Worm (Caenorhabditis elegans): Measurements from ENCODE around the gene pudl-2.
"Not testable (repeated sequence)": the region's sequence is repeated elsewhere in the genome, so short reads cannot be mapped to it uniquely, and the experiment has no call there.

Gene pudl-2

DNA sequence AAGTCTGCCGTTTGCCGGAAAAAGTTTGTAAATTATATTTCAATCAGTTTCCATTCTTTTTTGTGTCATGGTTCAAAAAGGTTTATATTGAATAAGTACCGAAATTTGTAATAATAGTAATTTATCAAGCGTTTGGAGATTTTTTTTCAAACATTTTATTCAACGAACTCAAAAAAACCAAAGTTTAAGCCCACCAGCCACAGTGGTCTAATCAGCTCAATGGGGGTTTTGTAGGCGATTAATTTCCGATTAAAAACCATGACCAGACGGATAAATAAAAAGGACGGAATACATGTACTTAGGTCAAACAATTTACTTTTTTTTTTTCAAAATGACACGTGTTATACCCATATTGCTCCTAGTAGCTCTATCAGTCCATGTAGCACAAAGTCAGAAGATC is 35.2 kb upstream of the pudl-2 start, which contains the start of gene Y54G2A.10:
Gene Y54G2A.10, plus strand, starts transcription at position 301 of the 400 bp plus-strand sequence.
- TF ChIP-seq unc-42 (tag; optimal IDR thresholded peaks at IDR 0.05): no peak
- no peak for TF ChIP-seq ceh-24 (tag; optimal IDR thresholded peaks at IDR 0.05)
- no peak for TF ChIP-seq eyg-1 (tag; optimal IDR thresholded peaks at IDR 0.05)
- no peak for TF ChIP-seq tbx-7 (tag; optimal IDR thresholded peaks at IDR 0.05)
- TF ChIP-seq fkh-6 (tag; optimal IDR thresholded peaks at IDR 0.05): no peak
- no peak for TF ChIP-seq nhr-11 (tag; optimal IDR thresholded peaks at IDR 0.05)
- no peak for TF ChIP-seq hlh-8 (tag; optimal IDR thresholded peaks at IDR 0.05)
- TF ChIP-seq che-1 (tag; optimal IDR thresholded peaks at IDR 0.05): no peak
- TF ChIP-seq pha-2 (tag; optimal IDR thresholded peaks at IDR 0.05): no peak
- no peak for TF ChIP-seq elt-4 (tag; optimal IDR thresholded peaks at IDR 0.05)

ce11 chrIV:2799890-2800289 is 34.7 kb upstream of the pudl-2 start:
- TF ChIP-seq ceh-14 (tag; optimal IDR thresholded peaks at IDR 0.05) (no peak), fax-1 (tag; optimal IDR thresholded peaks at IDR 0.05) (no peak), sox-2 (GFP tag; IDR thresholded peaks at IDR 0.05) (no peak), Y22D7AL.16 (tag; optimal IDR thresholded peaks at IDR 0.05) (no peak), nhr-11 (tag; optimal IDR thresholded peaks at IDR 0.05) (no peak), C08G9.2 (tag; optimal IDR thresholded peaks at IDR 0.05) (no peak), ceh-9 (tag; optimal IDR thresholded peaks at IDR 0.05) (no peak), dmd-4 (tag; optimal IDR thresholded peaks at IDR 0.05; ENCODE audit: borderline replicate concordance) (no peak), fkh-10 (GFP tag; optimal IDR thresholded peaks at IDR 0.05) (no peak), hlh-6 (tag; optimal IDR thresholded peaks at IDR 0.05) (no peak), elt-4 (tag; optimal IDR thresholded peaks at IDR 0.05) (no peak), zip-5 (tag; optimal IDR thresholded peaks at IDR 0.05) (no peak), sdc-2 (tag; optimal IDR thresholded peaks at IDR 0.05) (no peak)

ce11 chrIV:2801004-2801403 is 33.6 kb upstream of the pudl-2 start:
- TF ChIP-seq C08G9.2 (tag; optimal IDR thresholded peaks at IDR 0.05) (peak; percentile 15), unc-86 (tag; optimal IDR thresholded peaks at IDR 0.05) (no peak), hlh-30 (tag; optimal IDR thresholded peaks at IDR 0.05; ENCODE audit: insufficient read depth) (peak; percentile 54), ceh-34 (tag; optimal IDR thresholded peaks at IDR 0.05) (no peak), unc-3 (GFP tag; conservative IDR thresholded peaks at IDR 0.05) (no peak), unc-3 (tag; optimal IDR thresholded peaks at IDR 0.05) (no peak), ceh-31 (tag; optimal IDR thresholded peaks at IDR 0.05) (no peak), pqm-1 (tag; optimal IDR thresholded peaks at IDR 0.05) (no peak)

- TF ChIP-seq ttx-3, tbx-2, lin-11 (tag; optimal IDR thresholded peaks at IDR 0.05): not testable (repeated sequence)
Observed at ce11 chrIV:2801558-2801957, 33.1 kb upstream of the pudl-2 start, which contains the start of gene Y54G2A.44. TSS of gene Y54G2A.44 (plus strand) at chrIV:2801858.

DNA sequence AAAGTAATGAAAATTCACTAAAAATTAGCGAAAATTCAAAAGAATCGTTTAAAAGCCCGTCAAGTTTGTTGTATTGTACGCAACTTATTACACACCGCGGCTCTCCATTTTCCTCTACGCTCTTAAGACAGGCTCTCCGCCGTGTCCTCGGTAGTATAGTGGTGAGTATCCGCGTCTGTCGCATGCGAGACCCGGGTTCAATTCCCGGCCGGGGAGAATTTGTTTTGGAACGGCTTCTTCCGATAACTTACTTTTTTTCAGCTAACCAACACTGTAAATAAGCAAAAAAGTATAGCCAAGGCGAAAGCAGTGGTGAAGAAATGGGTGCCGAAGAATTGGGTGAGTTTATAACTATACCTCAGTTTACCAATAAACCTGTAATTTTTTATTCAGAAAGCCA is 32.4 kb upstream of the pudl-2 start:
- no peak for TF ChIP-seq sox-4 (tag; optimal IDR thresholded peaks at IDR 0.05)
- TF ChIP-seq ceh-31 (tag; optimal IDR thresholded peaks at IDR 0.05): no peak
- TF ChIP-seq sdc-2 (tag; optimal IDR thresholded peaks at IDR 0.05): no peak
- no peak for TF ChIP-seq rnt-1 (tag; optimal IDR thresholded peaks at IDR 0.05)
- peak; percentile 46 for TF ChIP-seq C08G9.2 (tag; optimal IDR thresholded peaks at IDR 0.05)
- TF ChIP-seq gmeb-2 (tag; optimal IDR thresholded peaks at IDR 0.05): peak; percentile 14
- TF ChIP-seq pax-1 (tag; optimal IDR thresholded peaks at IDR 0.05): no peak
- TF ChIP-seq pqm-1 (tag; optimal IDR thresholded peaks at IDR 0.05): no peak
- TF ChIP-seq ceh-6 (GFP tag; optimal IDR thresholded peaks at IDR 0.05): peak; percentile 38
- no peak for TF ChIP-seq lin-11 (tag; optimal IDR thresholded peaks at IDR 0.05)
- TF ChIP-seq madf-2 (tag; optimal IDR thresholded peaks at IDR 0.05): no peak
- no peak for TF ChIP-seq syd-9 (tag; optimal IDR thresholded peaks at IDR 0.05)
- peak; percentile 7 for TF ChIP-seq tbx-2 (tag; optimal IDR thresholded peaks at IDR 0.05)
- TF ChIP-seq lim-6 (tag; optimal IDR thresholded peaks at IDR 0.05): no peak
- no peak for TF ChIP-seq Y22D7AL.16 (tag; optimal IDR thresholded peaks at IDR 0.05)
- TF ChIP-seq pha-4 (tag; optimal IDR thresholded peaks at IDR 0.05): no peak
- TF ChIP-seq fkh-10 (GFP tag; optimal IDR thresholded peaks at IDR 0.05): no peak
- TF ChIP-seq pros-1 (tag; optimal IDR thresholded peaks at IDR 0.05): no peak
- no peak for TF ChIP-seq K02D7.2 (tag; optimal IDR thresholded peaks at IDR 0.05)
- no peak for TF ChIP-seq ceh-24 (tag; optimal IDR thresholded peaks at IDR 0.05)
- TF ChIP-seq ceh-45 (GFP tag; IDR thresholded peaks at IDR 0.05): no peak
- no peak for TF ChIP-seq ets-4 (tag; optimal IDR thresholded peaks at IDR 0.05)
- TF ChIP-seq ceh-19 (GFP tag; optimal IDR thresholded peaks at IDR 0.05): no peak
- TF ChIP-seq odd-2 (tag; optimal IDR thresholded peaks at IDR 0.05): no peak
- no peak for TF ChIP-seq eyg-1 (tag; optimal IDR thresholded peaks at IDR 0.05)

Measured in whole organism, late embryonic.